Worm (Caenorhabditis elegans): ENCODE data around the gene F54B11.9.

F54B11.9 gene

ce11 chrX:13598021-13598499 is 7.3 kb upstream of the F54B11.9 start, which contains the start of gene bra-1:
Gene bra-1, plus strand, starts transcription at chrX:13598449.
- no peak for TF ChIP-seq egl-27 (tag; optimal IDR thresholded peaks at IDR 0.05)
- TF ChIP-seq nfya-1 (tag; optimal IDR thresholded peaks at IDR 0.05; ENCODE audit: insufficient read depth): peak; percentile 68
- peak; percentile 68 for TF ChIP-seq pha-4 (tag; optimal IDR thresholded peaks at IDR 0.05)
- peak; percentile 27 for TF ChIP-seq snpc-4 (tag; optimal IDR thresholded peaks at IDR 0.05)
- peak; percentile 38 for TF ChIP-seq pqm-1 (tag; optimal IDR thresholded peaks at IDR 0.05)
- peak; percentile 24 for TF ChIP-seq hmg-11 (tag; optimal IDR thresholded peaks at IDR 0.05)
- peak; percentile 60 for TF ChIP-seq lin-39 (tag; optimal IDR thresholded peaks at IDR 0.05)
- no peak for TF ChIP-seq unc-39 (tag; optimal IDR thresholded peaks at IDR 0.05)
- TF ChIP-seq mml-1 (tag; optimal IDR thresholded peaks at IDR 0.05): no peak
- peak; percentile 35 for TF ChIP-seq nhr-11 (tag; optimal IDR thresholded peaks at IDR 0.05)
- peak; percentile 51 for TF ChIP-seq elt-2 (tag; optimal IDR thresholded peaks at IDR 0.05)
- peak; percentile 27 for TF ChIP-seq fkh-10 (GFP tag; optimal IDR thresholded peaks at IDR 0.05)
- peak; percentile 42 for TF ChIP-seq lin-15B (tag; optimal IDR thresholded peaks at IDR 0.05)

- no peak for TF ChIP-seq fkh-10 (GFP tag; optimal IDR thresholded peaks at IDR 0.05)
- no peak for TF ChIP-seq elt-3 (tag; optimal IDR thresholded peaks at IDR 0.05)
- no peak for TF ChIP-seq fkh-2 (tag; optimal IDR thresholded peaks at IDR 0.05)
- no peak for TF ChIP-seq tbx-2 (tag; optimal IDR thresholded peaks at IDR 0.05)
- TF ChIP-seq nhr-23 (tag; optimal IDR thresholded peaks at IDR 0.05): no peak
- no peak for TF ChIP-seq egl-27 (tag; optimal IDR thresholded peaks at IDR 0.05)
- no peak for TF ChIP-seq R02D3.7 (tag; optimal IDR thresholded peaks at IDR 0.05)
- TF ChIP-seq skn-1 (tag; optimal IDR thresholded peaks at IDR 0.05): no peak
- no peak for TF ChIP-seq nhr-67 (tag; optimal IDR thresholded peaks at IDR 0.05)
- no peak for TF ChIP-seq jun-1 (tag; optimal IDR thresholded peaks at IDR 0.05)
- no peak for TF ChIP-seq nhr-43 (tag; optimal IDR thresholded peaks at IDR 0.05; ENCODE audit: poor library complexity, severe bottlenecking)
- TF ChIP-seq daf-12 (tag; optimal IDR thresholded peaks at IDR 0.05): no peak
Measured at ce11 chrX:13600136-13600535, 5.2 kb upstream of the F54B11.9 start, which contains the start of gene F54B11.7. Gene F54B11.7, plus strand, starts transcription at chrX:13600436.

DNA sequence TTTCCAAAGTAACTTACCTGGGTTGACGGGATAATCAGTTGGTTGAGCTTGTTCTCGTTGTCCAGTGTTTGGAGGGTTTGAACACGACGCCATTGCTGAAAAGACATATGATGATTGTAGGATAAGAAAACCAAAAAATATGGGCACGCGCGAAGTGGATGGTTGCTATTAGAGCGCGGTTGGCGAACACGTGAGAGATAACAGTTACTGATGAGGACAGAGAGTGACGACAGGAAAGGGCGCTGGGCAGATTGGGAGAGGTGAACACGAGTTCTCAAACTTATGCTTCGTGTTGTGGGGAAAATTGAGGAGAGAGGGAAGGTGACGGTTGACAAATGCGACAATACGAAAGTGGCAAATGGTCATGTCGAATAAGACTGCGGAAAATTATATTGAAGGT is 1.5 kb upstream of the F54B11.9 start, which contains the start of gene F54B11.8:
F54B11.8 (minus strand) TSS at position 101 of the 400 bp plus-strand sequence.
- TF ChIP-seq lsy-12 (tag; optimal IDR thresholded peaks at IDR 0.05) (no peak), lin-39 (tag; optimal IDR thresholded peaks at IDR 0.05) (no peak)

DNA sequence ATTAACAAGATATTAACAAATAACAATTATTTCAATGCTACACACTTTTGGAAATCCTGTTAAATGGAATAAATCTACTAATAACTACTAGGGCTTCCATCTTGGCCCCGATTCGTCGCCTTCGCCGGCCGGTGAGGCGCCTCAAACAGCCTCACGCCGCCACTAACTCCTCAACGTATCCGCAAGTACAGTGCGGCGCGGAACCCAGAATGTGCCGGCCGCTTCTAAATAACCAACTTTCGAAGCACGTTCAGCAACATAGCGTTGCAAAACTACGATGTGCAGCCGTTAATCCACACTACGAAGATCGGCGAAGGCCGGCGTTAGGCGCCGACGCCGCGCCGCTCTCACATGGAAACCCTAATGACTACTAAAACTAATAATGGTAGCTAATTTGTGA is 487 bp downstream of the F54B11.9 start:
- TF ChIP-seq pqm-1 (tag; optimal IDR thresholded peaks at IDR 0.05): no peak
- TF ChIP-seq ceh-28 (tag; optimal IDR thresholded peaks at IDR 0.05): no peak
- no peak for TF ChIP-seq egl-5 (tag; optimal IDR thresholded peaks at IDR 0.05)
- TF ChIP-seq lin-15B (tag; optimal IDR thresholded peaks at IDR 0.05): no peak
- no peak for TF ChIP-seq eor-1 (tag; optimal IDR thresholded peaks at IDR 0.05)
- no peak for TF ChIP-seq ama-1 (optimal IDR thresholded peaks at IDR 0.05)
- TF ChIP-seq daf-12 (tag; optimal IDR thresholded peaks at IDR 0.05): no peak

ce11 chrX:13610040-13610439 is 4.7 kb downstream of the F54B11.9 start:
- peak; percentile 52 for TF ChIP-seq fkh-10 (GFP tag; optimal IDR thresholded peaks at IDR 0.05)
- no peak for TF ChIP-seq ztf-11 (tag; optimal IDR thresholded peaks at IDR 0.05)

DNA sequence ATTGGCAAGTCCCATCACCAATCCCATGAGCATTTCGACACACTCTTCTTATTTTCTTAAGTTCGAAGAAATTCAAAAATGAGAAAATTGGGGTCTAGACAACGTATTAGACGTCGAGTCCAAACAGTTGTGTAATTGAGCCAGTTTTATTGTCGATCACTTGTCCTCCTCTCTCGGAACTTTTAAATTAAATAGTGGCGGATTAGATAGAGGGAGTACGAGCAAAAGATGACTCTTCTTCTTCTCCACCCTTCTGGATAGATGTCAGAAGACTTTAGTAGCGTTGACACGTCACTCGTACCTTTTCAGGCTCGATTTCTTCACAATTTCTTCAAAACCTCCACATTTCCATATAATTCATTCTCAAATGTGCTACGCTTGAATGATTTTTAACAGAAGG is 9.8 kb downstream of the F54B11.9 start:
- no peak for TF ChIP-seq elt-2 (tag; optimal IDR thresholded peaks at IDR 0.05)
- no peak for TF ChIP-seq skn-1 (tag; optimal IDR thresholded peaks at IDR 0.05)
- no peak for TF ChIP-seq aly-2 (tag; optimal IDR thresholded peaks at IDR 0.05)
- TF ChIP-seq nhr-43 (tag; optimal IDR thresholded peaks at IDR 0.05; ENCODE audit: poor library complexity, severe bottlenecking): no peak
- TF ChIP-seq mdl-1 (tag; optimal IDR thresholded peaks at IDR 0.05): no peak
- no peak for TF ChIP-seq zag-1 (tag; optimal IDR thresholded peaks at IDR 0.05)
- TF ChIP-seq ceh-16 (tag; optimal IDR thresholded peaks at IDR 0.05): no peak

All from whole organism, L3 larva.